Fruit fly (Drosophila melanogaster): ENCODE measurements around the gene CG32641.

Gene CG32641

dm6 chrX:13229824-13230223, 45.5 kb downstream of the CG32641 start:
- no peak for TF ChIP-seq noc (tag; optimal IDR thresholded peaks at IDR 0.05)

- TF ChIP-seq noc (tag; optimal IDR thresholded peaks at IDR 0.05), result no peak
These were observed 46.7 kb downstream of the CG32641 start for dm6 chrX:13230974-13231373.

- TF ChIP-seq noc (tag; optimal IDR thresholded peaks at IDR 0.05), result no peak
These were observed 48.3 kb downstream of the CG32641 start for dm6 chrX:13232406-13233195.

- peak; percentile 56 for TF ChIP-seq noc (tag; optimal IDR thresholded peaks at IDR 0.05)
These were observed 49.8 kb downstream of the CG32641 start for dm6 chrX:13233811-13234737.
